Worm (Caenorhabditis elegans) whole organism, mixed stage, embryonic: Measurements from ENCODE around the gene T05G5.5.

Experiments
- ceh-39 ChIP-seq: fragments of 150-350 bp; optimal IDR thresholded peaks from 2 replicates; lab custom pipeline; 2014; ENCODE audit warnings: missing biosample characterization, missing genetic modification characterization
- hlh-1 ChIP-seq: fragments of 150-350 bp; optimal IDR thresholded peaks from 2 replicates; lab custom pipeline; 2014; ENCODE audit warnings: missing biosample characterization, missing genetic modification reagents, missing genetic modification characterization
- lin-13 ChIP-seq: fragments of 150-350 bp; optimal IDR thresholded peaks from 2 replicates; lab custom pipeline; 2014; ENCODE audit warnings: missing biosample characterization, missing genetic modification characterization
- lsy-2 ChIP-seq: fragments of 150-350 bp; optimal IDR thresholded peaks from 2 replicates; lab custom pipeline; 2014; ENCODE audit warnings: missing biosample characterization, missing genetic modification characterization
- mls-2 ChIP-seq: sonication (generic microtip); optimal IDR thresholded peaks from 2 replicates; lab custom pipeline; 2016; ENCODE audit warnings: mild to moderate bottlenecking, missing genetic modification characterization, moderate library complexity, missing compliant biosample characterization
- nhr-2 ChIP-seq: fragments of 150-350 bp; optimal IDR thresholded peaks from 2 replicates; lab custom pipeline; 2014; ENCODE audit warnings: missing biosample characterization, missing genetic modification characterization
- nhr-237 ChIP-seq: fragments of 150-350 bp; optimal IDR thresholded peaks from 2 replicates; lab custom pipeline; 2014; ENCODE audit warnings: missing biosample characterization, missing genetic modification characterization
- pha-4 ChIP-seq: fragments of 150-350 bp; optimal IDR thresholded peaks from 2 replicates; lab custom pipeline; 2018; ENCODE audit warnings: missing biosample characterization, missing genetic modification reagents, missing genetic modification characterization
- unc-39 ChIP-seq: fragments of 150-350 bp; optimal IDR thresholded peaks from 2 replicates; lab custom pipeline; 2014; ENCODE audit warnings: missing biosample characterization, missing genetic modification characterization
- unc-62 ChIP-seq: fragments of 150-350 bp; optimal IDR thresholded peaks from 2 replicates; lab custom pipeline; 2014; ENCODE audit warnings: missing biosample characterization, missing genetic modification reagents, missing genetic modification characterization
- zip-8 ChIP-seq: fragments of 150-350 bp; optimal IDR thresholded peaks from 2 replicates; lab custom pipeline; 2014; ENCODE audit warnings: missing biosample characterization, missing genetic modification characterization
- ztf-11 ChIP-seq: fragments of 150-350 bp; optimal IDR thresholded peaks from 2 replicates; lab custom pipeline; 2014; ENCODE audit warnings: missing biosample characterization, missing genetic modification characterization

- TF ChIP-seq mls-2 (tag; lab: Kevin White, UChicago) (no peak), nhr-2 (tag; lab: Kevin White, UChicago) (no peak), ceh-39 (no peak), nhr-237 (no peak), lin-13 (no peak), unc-62 (GFP tag; lab: Kevin White, UChicago) (no peak), ztf-11 (tag; lab: Kevin White, UChicago) (no peak), unc-39 (tag; lab: Kevin White, UChicago) (no peak), lsy-2 (tag; lab: Kevin White, UChicago) (no peak), zip-8 (no peak), pha-4 (tag; lab: Kevin White, UChicago) (no peak), hlh-1 (no peak)
Observed at ce11 chrIII:9780254-9780653, 29.0 kb upstream of the T05G5.5 start, which contains the start of gene sqv-3.
